Fruit fly (Drosophila melanogaster): ENCODE measurements around the gene Rabex-5.

Gene Rabex-5

DNA sequence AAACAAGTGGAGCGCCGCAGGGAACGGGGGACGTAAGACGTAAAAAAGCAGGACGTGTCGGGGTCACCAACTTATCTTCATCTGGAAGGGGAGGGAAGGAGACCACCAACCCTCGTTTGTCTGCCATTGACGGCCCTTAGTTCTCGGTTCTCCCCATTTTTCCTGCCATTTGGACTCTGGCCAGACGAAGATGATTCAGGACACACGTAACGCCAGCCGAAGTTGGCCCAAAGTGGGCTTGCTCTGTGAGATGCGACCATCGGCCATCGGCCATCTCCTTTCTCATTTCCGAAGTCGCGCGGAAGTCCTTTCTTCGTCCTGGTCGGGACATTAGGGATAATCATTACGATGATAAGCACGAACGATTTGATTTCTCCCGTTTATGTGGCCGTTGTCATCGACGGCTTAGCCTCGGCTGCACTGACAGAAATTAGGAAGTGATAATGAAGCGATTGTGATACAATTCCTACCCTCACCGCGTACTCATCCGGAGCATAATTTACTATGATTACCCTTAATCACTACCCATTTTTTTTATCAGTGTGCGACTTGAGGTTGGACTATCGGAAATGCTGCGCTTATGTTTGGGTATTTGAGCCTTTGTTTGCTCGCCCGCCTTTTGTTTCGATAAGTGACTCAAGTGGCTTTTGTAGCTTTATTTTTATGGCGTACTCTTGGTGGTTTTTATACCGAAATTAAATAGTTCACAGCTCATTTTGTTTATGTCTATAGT is 14.7 kb upstream of the Rabex-5 start:
- no peak for TF ChIP-seq tj (GFP tag; optimal IDR thresholded peaks at IDR 0.05)
- no peak for TF ChIP-seq CG33017 (tag; optimal IDR thresholded peaks at IDR 0.05)
- TF ChIP-seq Hr96 (GFP tag; optimal IDR thresholded peaks at IDR 0.05) = no peak
- TF ChIP-seq kay (GFP tag; ENCODE audit: borderline replicate concordance) = no peak
- TF ChIP-seq pad (GFP tag; optimal IDR thresholded peaks at IDR 0.05) = no peak
- TF ChIP-seq CG12768 (GFP tag; optimal IDR thresholded peaks at IDR 0.05) = no peak
- no peak for TF ChIP-seq CG5204 (GFP tag; optimal IDR thresholded peaks at IDR 0.05)

DNA sequence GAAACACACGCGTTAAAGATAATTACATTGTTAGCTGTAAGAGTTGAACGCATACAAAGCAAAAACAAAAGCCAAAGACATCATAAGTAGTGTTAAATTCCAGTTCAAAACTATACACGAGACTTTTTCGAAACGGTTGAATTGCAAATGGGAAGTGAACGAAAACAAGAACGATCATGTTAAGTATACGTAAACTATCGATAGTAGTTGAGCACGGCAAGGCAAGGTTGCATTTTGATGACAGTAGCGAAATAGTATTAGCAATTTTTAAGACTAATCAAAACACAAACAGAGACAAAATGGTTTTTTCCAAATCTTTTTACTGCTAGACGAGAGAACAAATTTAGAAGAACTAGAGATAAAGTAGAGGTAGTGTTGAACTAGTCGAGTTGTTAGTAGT is 878 bp upstream of the Rabex-5 start:
- TF ChIP-seq Mnt (GFP tag; optimal IDR thresholded peaks at IDR 0.05) = no peak
- TF ChIP-seq toe (GFP tag; optimal IDR thresholded peaks at IDR 0.05) = no peak
- TF ChIP-seq cic (GFP tag; optimal IDR thresholded peaks at IDR 0.05) = no peak
- TF ChIP-seq CG11617 (GFP tag; optimal IDR thresholded peaks at IDR 0.05) = no peak
- TF ChIP-seq CG1620 (GFP tag; optimal IDR thresholded peaks at IDR 0.05) = no peak
- TF ChIP-seq CG12768 (GFP tag; optimal IDR thresholded peaks at IDR 0.05) = no peak

DNA sequence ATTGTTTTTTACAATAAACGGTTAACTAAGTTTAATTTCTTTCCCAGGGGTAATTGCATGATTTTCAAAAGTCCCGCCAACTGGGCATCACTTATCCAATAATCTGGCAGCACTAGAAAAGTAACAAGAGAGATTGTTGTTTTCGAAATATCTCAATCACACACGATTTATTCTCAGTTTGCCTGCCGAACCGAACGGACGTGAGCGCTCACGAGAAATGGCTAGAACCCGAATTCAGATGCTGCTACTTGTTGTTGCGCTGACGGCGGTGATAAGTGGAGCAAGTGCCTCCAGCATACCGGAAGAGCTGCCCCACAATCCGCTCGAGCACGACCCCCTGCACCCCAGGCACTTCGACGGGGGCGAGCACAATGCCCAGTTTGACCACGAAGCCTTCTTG is 2.8 kb downstream of the Rabex-5 start, which contains the start of gene scf:
scf (plus strand) TSS at position 164 of the 400 bp plus-strand sequence.
- TF ChIP-seq Mnt (GFP tag; optimal IDR thresholded peaks at IDR 0.05) = no peak
- peak; percentile 37 for TF ChIP-seq bab1 (GFP tag; optimal IDR thresholded peaks at IDR 0.05)

DNA sequence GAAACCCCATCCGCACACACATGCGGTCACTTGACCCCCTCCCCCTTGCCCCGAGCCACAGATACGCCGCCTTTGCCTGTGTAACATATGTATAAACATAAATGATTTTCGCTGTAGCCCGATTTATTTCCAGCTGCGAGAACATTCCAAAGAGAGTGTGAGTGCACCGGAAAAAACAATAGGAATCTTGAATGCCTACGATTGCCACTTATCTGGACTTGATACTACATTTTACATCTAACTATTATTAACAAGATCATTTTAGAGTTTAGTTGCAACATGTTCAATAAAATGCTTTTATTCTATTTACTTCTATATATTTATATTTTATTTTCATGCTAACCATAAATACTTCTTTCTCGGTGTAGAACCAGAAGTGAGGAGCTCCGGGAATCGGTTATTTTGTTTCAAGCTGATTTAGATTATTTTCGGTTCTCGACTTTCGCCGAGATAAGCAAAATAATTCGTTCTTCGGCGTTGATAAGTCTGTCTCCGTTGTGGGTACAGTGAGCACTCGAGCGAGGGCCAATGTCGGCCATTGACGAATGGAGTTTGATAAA is 4.4 kb downstream of the Rabex-5 start:
- peak; percentile 91 for TF ChIP-seq bab1 (GFP tag; optimal IDR thresholded peaks at IDR 0.05)
- TF ChIP-seq pad (GFP tag; optimal IDR thresholded peaks at IDR 0.05) = peak; percentile 67
- no peak for TF ChIP-seq ovo (GFP tag; optimal IDR thresholded peaks at IDR 0.05)
- no peak for TF ChIP-seq cic (GFP tag; optimal IDR thresholded peaks at IDR 0.05)
- TF ChIP-seq CG11617 (GFP tag; optimal IDR thresholded peaks at IDR 0.05) = peak; percentile 52
- peak; percentile 80 for TF ChIP-seq CG14711 (tag; optimal IDR thresholded peaks at IDR 0.05)
- peak; percentile 98 for TF ChIP-seq tj (GFP tag; optimal IDR thresholded peaks at IDR 0.05)
- no peak for TF ChIP-seq CG1620 (GFP tag; optimal IDR thresholded peaks at IDR 0.05)
- TF ChIP-seq Mnt (GFP tag; optimal IDR thresholded peaks at IDR 0.05) = no peak
- peak; percentile 44 for TF ChIP-seq CG7045 (GFP tag; optimal IDR thresholded peaks at IDR 0.05)
- no peak for TF ChIP-seq kay (GFP tag; ENCODE audit: borderline replicate concordance)
- TF ChIP-seq CG33017 (tag; optimal IDR thresholded peaks at IDR 0.05) = peak; percentile 52
- TF ChIP-seq toe (GFP tag; optimal IDR thresholded peaks at IDR 0.05) = no peak
- no peak for TF ChIP-seq Crg-1 (GFP tag; optimal IDR thresholded peaks at IDR 0.05)
- peak; percentile 3 for TF ChIP-seq CG12768 (GFP tag; optimal IDR thresholded peaks at IDR 0.05)
- peak; percentile 76 for TF ChIP-seq CG7101 (tag; optimal IDR thresholded peaks at IDR 0.05)
- no peak for TF ChIP-seq CG5204 (GFP tag; optimal IDR thresholded peaks at IDR 0.05)
- TF ChIP-seq cnc (optimal IDR thresholded peaks at IDR 0.05) = no peak
- TF ChIP-seq Clk (GFP tag; optimal IDR thresholded peaks at IDR 0.05) = no peak
- no peak for TF ChIP-seq Hr96 (GFP tag; optimal IDR thresholded peaks at IDR 0.05)

DNA sequence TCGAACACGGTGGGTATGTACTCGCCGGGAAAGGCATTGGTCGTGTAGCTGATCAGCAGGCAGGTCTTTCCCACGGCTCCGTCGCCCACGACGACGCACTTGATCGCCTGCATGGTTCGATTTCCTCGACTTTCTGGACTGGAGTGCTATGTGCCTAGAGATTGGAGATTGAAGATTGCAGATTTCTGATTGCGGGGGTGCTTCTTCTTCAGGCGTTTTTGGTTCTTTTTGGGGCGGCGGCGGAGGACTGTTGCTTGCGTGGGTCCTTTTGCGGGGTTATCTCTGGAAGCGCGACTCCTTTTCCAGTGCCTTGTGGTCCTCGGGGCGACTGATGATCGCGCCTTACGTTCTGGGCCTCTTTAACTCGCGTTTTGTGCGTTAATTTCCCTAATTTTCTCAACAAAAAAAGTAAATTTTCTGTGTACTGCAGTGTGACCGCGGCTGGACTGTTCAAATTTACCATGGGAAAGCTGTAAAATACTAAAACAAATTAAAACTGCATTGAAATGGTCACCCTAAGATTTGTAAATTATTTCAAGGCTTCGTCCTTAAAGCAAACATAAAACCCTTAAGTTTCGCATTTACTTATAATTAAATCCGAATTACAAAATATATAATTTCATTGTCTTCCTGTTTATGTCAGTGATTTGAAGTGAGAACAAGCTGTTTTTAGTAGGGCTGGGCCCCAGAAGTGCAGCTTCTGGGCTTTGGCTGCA is 6.7 kb downstream of the Rabex-5 start, which contains the start of the genes Rac1 and Acat2:
Rac1 (minus strand) TSS at position 450 of the 716 bp plus-strand sequence.
Acat2 (plus strand) TSS at position 711 of the 716 bp plus-strand sequence.
- no peak for TF ChIP-seq CG7045 (GFP tag; optimal IDR thresholded peaks at IDR 0.05)
- TF ChIP-seq Mnt (GFP tag; optimal IDR thresholded peaks at IDR 0.05) = no peak
- no peak for TF ChIP-seq toe (GFP tag; optimal IDR thresholded peaks at IDR 0.05)
- TF ChIP-seq CG11617 (GFP tag; optimal IDR thresholded peaks at IDR 0.05) = peak; percentile 3
- peak; percentile 44 for TF ChIP-seq bab1 (GFP tag; optimal IDR thresholded peaks at IDR 0.05)
- peak; percentile 29 for TF ChIP-seq CG1620 (GFP tag; optimal IDR thresholded peaks at IDR 0.05)
- peak; percentile 17 for TF ChIP-seq CG14711 (tag; optimal IDR thresholded peaks at IDR 0.05)
- TF ChIP-seq tj (GFP tag; optimal IDR thresholded peaks at IDR 0.05) = no peak
- TF ChIP-seq CG33017 (tag; optimal IDR thresholded peaks at IDR 0.05) = no peak
- TF ChIP-seq CG7101 (tag; optimal IDR thresholded peaks at IDR 0.05) = no peak
- TF ChIP-seq Clk (GFP tag; optimal IDR thresholded peaks at IDR 0.05) = no peak

DNA sequence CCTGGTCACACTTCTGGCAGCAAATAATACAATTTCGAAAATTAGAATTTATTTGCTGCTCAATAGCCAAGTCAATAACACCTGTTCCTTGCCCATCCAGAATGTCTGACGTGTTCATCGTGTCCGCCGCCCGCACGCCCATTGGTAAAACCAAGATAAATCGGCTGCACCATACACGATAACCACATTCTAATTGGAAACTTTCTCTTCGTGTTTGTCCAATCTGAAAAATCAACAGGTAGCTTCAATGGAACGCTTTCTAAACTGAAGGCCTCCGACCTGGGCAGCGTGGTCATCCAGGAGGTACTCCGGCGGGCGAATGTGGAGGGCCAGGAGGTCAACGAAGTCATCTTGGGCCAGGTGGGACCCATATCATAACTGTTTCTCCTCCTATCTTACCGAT is 7.2 kb downstream of the Rabex-5 start:
- TF ChIP-seq CG7045 (GFP tag; optimal IDR thresholded peaks at IDR 0.05) = no peak
- TF ChIP-seq CG7101 (tag; optimal IDR thresholded peaks at IDR 0.05) = no peak
- no peak for TF ChIP-seq CG12768 (GFP tag; optimal IDR thresholded peaks at IDR 0.05)
- no peak for TF ChIP-seq pad (GFP tag; optimal IDR thresholded peaks at IDR 0.05)
- TF ChIP-seq bab1 (GFP tag; optimal IDR thresholded peaks at IDR 0.05) = no peak
- TF ChIP-seq ovo (GFP tag; optimal IDR thresholded peaks at IDR 0.05) = no peak
- TF ChIP-seq cic (GFP tag; optimal IDR thresholded peaks at IDR 0.05) = no peak
- no peak for TF ChIP-seq CG14711 (tag; optimal IDR thresholded peaks at IDR 0.05)

All from whole organism, adult.